Fruit fly (Drosophila melanogaster) whole organism, wandering third instar larva: Measurements from ENCODE around the gene hry.

Source experiments
- CG32264 ChIP-seq: fragments of 200-800 bp; sonication (Bioruptor generic); optimal IDR thresholded peaks from 2 replicates; lab custom pipeline; 2016; ENCODE audit warnings: missing biosample characterization, missing genetic modification characterization
- Dif ChIP-seq: fragments of 200-275, 200-300 bp; sonication (Bioruptor generic); optimal IDR thresholded peaks from 2 replicates; lab custom pipeline; 2018; ENCODE audit warnings: missing biosample characterization, missing genetic modification characterization; ENCODE audit not compliant: partially characterized antibody
- Myc ChIP-seq: fragments of >200 bp; optimal IDR thresholded peaks from 2 replicates; lab custom pipeline; 2017
- N ChIP-seq: fragments of >200 bp; optimal IDR thresholded peaks from 2 replicates; lab custom pipeline; 2018; ENCODE audit warnings: missing biosample characterization, missing external identifiers, missing genetic modification characterization
- OdsH ChIP-seq: fragments of 200-800 bp; sonication (Bioruptor generic); optimal IDR thresholded peaks from 2 replicates; lab custom pipeline; 2016; ENCODE audit warnings: missing biosample characterization, mild to moderate bottlenecking, missing genetic modification characterization
- Rel ChIP-seq, 2 experiments: fragments of 200-800 bp; sonication (Bioruptor generic) in 1 of 2; optimal IDR thresholded peaks; 2 replicates in 1 of 2; 3 replicates in 1 of 2; lab custom pipeline; 2016 to 2019; ENCODE audit warnings: mild to moderate bottlenecking in 2 of 2, missing biosample characterization in 2 of 2, missing genetic modification characterization in 2 of 2, moderate library complexity in 1 of 2
- foxo ChIP-seq, 2 experiments: fragments of 200-800 bp; sonication (Bioruptor generic); optimal IDR thresholded peaks; 2 replicates in 1 of 2; 3 replicates in 1 of 2; lab custom pipeline; 2016 to 2017; ENCODE audit warnings: missing biosample characterization in 2 of 2, missing genetic modification characterization in 2 of 2
- psq ChIP-seq: fragments of 200-800 bp; sonication (Bioruptor generic); optimal IDR thresholded peaks from 3 replicates; lab custom pipeline; 2017; ENCODE audit warnings: missing biosample characterization, mild to moderate bottlenecking, missing genetic modification characterization, moderate library complexity
- sv ChIP-seq: fragments of 200-800 bp; sonication (Bioruptor generic); optimal IDR thresholded peaks from 3 replicates; lab custom pipeline; 2016; ENCODE audit warnings: missing biosample characterization, missing genetic modification characterization
- usp ChIP-seq: fragments of >200 bp; optimal IDR thresholded peaks from 2 replicates; lab custom pipeline; 2017; ENCODE audit warnings: missing biosample characterization, missing genetic modification characterization

DNA sequence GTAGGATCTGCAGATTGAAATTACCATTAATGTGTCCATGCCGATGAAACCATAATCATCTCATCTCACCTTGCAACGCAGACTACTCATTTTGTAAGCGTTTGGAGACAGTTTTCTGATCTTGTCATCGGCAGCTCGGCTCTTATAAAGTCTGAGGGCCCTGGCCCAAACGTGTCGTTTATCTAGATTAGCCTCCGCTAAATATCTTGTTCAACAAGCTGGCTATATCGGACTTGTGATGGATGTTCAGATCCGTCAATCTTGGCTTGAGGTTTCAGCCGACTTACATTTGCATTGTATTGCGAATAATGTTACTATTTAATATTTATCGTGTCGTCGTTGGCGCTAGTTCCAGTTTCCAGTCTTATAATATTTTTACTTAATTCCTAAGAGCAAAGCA lies 50.1 kb downstream of the hry start, which contains the start of gene CG43965:
- TF ChIP-seq OdsH (GFP tag; lab: Kevin White, UChicago) (no peak), psq (no peak), Myc (no peak), foxo (GFP tag; optimal IDR thresholded peaks at IDR 0.05; lab: Kevin White, UChicago) (no peak), CG32264 (no peak), sv (GFP tag; lab: Kevin White, UChicago) (no peak), Dif (GFP tag; lab: Kevin White, UChicago) (no peak), N (GFP tag; lab: Kevin White, UChicago) (no peak), Rel (GFP tag; optimal IDR thresholded peaks at IDR 0.05; lab: Kevin White, UChicago) (no peak), Rel (tag; optimal IDR thresholded peaks at IDR 0.05; lab: Kevin White, UChicago) (no peak), usp (GFP tag; lab: Kevin White, UChicago) (no peak)
